Worm (Caenorhabditis elegans): ENCODE measurements around the gene F21D9.3.
"Not testable (repeated sequence)": the region's sequence is repeated elsewhere in the genome, so short reads cannot be mapped to it uniquely, and the experiment has no call there.

The F21D9.3 gene

ce11 chrV:19285921-19286320 is 28.4 kb upstream of the F21D9.3 start:
- TF ChIP-seq mdl-1 (tag; optimal IDR thresholded peaks at IDR 0.05): no peak

DNA sequence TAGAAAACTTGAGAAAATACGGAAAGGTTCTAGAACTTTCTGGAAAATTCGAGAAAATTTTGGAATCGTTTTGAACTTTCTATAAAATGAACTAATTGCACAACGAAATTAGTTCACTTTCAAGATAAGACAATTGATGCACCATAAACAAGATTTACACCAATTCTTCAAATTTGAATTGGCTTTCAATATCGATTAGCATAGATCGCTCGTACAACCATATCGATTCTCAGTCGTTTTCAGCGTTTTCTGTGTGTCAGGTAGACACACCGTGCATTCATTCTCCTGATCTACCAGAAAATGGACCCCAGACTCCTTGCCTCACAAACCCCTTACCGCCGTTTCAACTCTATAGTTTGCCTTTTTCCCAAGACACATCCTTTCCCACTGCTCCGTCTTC is 24.8 kb upstream of the F21D9.3 start, which contains the start of gene fbxb-117:
Gene fbxb-117, plus strand, starts transcription at position 301 of the 400 bp plus-strand sequence.
- no peak for TF ChIP-seq nhr-12 (tag; optimal IDR thresholded peaks at IDR 0.05)
- TF ChIP-seq lin-13 (GFP tag; optimal IDR thresholded peaks at IDR 0.05): no peak
- no peak for TF ChIP-seq mdl-1 (tag; optimal IDR thresholded peaks at IDR 0.05)
- no peak for TF ChIP-seq F13H6.1 (tag; optimal IDR thresholded peaks at IDR 0.05)
- no peak for TF ChIP-seq nhr-21 (tag; optimal IDR thresholded peaks at IDR 0.05)
- TF ChIP-seq ztf-4 (tag; optimal IDR thresholded peaks at IDR 0.05): no peak
- TF ChIP-seq nhr-77 (tag; optimal IDR thresholded peaks at IDR 0.05): no peak
- no peak for TF ChIP-seq elt-3 (tag; optimal IDR thresholded peaks at IDR 0.05)
- no peak for TF ChIP-seq lsy-2 (tag; optimal IDR thresholded peaks at IDR 0.05)
- TF ChIP-seq unc-55 (GFP tag; optimal IDR thresholded peaks at IDR 0.05): no peak
- no peak for TF ChIP-seq ztf-11 (tag; optimal IDR thresholded peaks at IDR 0.05)

- TF ChIP-seq ceh-16 (tag; optimal IDR thresholded peaks at IDR 0.05): no peak
- TF ChIP-seq unc-62 (GFP tag; optimal IDR thresholded peaks at IDR 0.05): no peak
- TF ChIP-seq zag-1 (tag; optimal IDR thresholded peaks at IDR 0.05): no peak
- no peak for TF ChIP-seq elt-3 (tag; optimal IDR thresholded peaks at IDR 0.05)
- TF ChIP-seq R02D3.7 (tag; optimal IDR thresholded peaks at IDR 0.05): no peak
- no peak for TF ChIP-seq alr-1 (tag; optimal IDR thresholded peaks at IDR 0.05)
Observed at ce11 chrV:19279888-19280287, 22.3 kb upstream of the F21D9.3 start, which contains the start of gene F21D9.8. Gene F21D9.8, minus strand, starts transcription at chrV:19279988.

DNA sequence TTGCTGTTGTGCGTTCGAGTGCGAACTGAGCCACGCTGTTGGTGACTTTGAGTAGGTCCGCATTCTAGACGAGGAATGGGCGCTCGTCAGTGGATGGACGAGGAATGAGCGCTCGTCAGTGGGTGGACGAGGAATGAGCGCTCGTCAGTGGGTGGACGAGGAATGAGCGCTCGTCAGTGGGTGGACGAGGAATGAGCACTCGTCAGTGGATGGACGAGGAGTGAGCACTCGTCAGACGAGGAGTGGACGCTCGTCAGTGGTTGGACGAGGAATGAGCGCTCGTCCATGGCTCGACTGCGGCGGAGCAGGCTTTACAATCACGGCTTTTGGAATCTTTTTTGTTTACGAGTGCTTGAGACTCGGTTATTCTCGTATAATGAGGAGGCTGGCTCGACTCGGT is 20.9 kb upstream of the F21D9.3 start:
- TF ChIP-seq mdl-1 (tag; optimal IDR thresholded peaks at IDR 0.05) (no peak), ztf-1 (GFP tag; conservative IDR thresholded peaks at IDR 0.05) (no peak)

DNA sequence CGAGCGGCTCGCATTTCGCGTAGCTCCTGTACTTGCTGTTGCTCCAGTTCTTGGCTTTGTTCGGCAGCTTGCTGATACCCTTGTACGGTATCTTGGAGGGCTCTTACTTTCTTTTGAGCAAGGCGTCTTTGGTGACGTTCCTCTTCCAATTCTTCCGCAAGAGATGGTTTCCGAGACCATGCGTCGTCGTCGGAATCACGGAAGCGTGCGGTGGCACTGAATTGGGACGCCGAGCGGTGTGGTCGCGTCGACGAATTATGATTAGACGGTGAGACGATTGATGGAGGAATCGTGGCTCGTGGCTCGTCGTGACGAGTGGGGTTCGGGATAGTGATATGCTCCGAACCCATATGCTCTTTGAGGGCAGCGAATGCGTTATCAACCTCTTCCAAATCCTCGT is 18.8 kb upstream of the F21D9.3 start:
- TF ChIP-seq gmeb-1 (tag; optimal IDR thresholded peaks at IDR 0.05) (no peak), egl-27 (tag; optimal IDR thresholded peaks at IDR 0.05) (no peak), mab-5 (tag; optimal IDR thresholded peaks at IDR 0.05) (no peak), crh-2 (tag; optimal IDR thresholded peaks at IDR 0.05) (no peak), zag-1 (tag; optimal IDR thresholded peaks at IDR 0.05) (no peak), unc-62 (GFP tag; optimal IDR thresholded peaks at IDR 0.05) (no peak)

ce11 chrV:19264148-19264547 is 6.6 kb upstream of the F21D9.3 start, which contains the start of gene F21D9.1:
Gene F21D9.1, plus strand, starts transcription at chrV:19264448.
- TF ChIP-seq ztf-11 (tag; optimal IDR thresholded peaks at IDR 0.05); blmp-1 (tag; optimal IDR thresholded peaks at IDR 0.05; ENCODE audit: insufficient read depth); nhr-10 (tag; optimal IDR thresholded peaks at IDR 0.05): not testable (repeated sequence)

ce11 chrV:19262349-19262748 is 4.8 kb upstream of the F21D9.3 start, which contains the start of gene F21D9.2:
Gene F21D9.2, minus strand, starts transcription at chrV:19262449.
- TF ChIP-seq nhr-21 (tag; optimal IDR thresholded peaks at IDR 0.05): no peak
- TF ChIP-seq ztf-1 (GFP tag; conservative IDR thresholded peaks at IDR 0.05): no peak
- no peak for TF ChIP-seq sma-3 (GFP tag; optimal IDR thresholded peaks at IDR 0.05)
- no peak for TF ChIP-seq ama-1 (optimal IDR thresholded peaks at IDR 0.05)
- TF ChIP-seq lin-11 (tag; optimal IDR thresholded peaks at IDR 0.05): no peak
- no peak for TF ChIP-seq fos-1 (tag; optimal IDR thresholded peaks at IDR 0.05)
- no peak for TF ChIP-seq lin-13 (GFP tag; optimal IDR thresholded peaks at IDR 0.05)
- no peak for TF ChIP-seq dmd-4 (tag; optimal IDR thresholded peaks at IDR 0.05)
- TF ChIP-seq nhr-237 (tag; optimal IDR thresholded peaks at IDR 0.05): no peak
- TF ChIP-seq gmeb-1 (tag; optimal IDR thresholded peaks at IDR 0.05): no peak

DNA sequence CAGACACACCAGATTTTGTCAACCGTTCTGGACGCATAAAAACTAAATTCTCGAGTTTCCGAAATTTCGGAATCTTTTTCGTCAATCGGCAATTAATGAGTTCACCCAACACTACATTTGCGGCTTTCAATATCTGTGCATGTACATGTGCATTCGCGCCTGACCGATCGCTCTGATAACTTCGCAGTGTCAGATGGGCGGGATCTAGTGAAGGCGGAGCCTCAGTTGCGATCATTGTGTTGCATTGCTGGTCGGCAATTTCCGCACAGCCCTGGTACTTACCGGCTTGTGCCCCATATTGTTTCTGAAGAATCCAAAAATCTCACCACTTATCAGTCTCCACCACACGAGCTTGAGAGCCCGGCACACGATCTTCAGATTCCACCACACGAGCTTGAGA is 3.1 kb upstream of the F21D9.3 start:
- TF ChIP-seq mdl-1 (tag; optimal IDR thresholded peaks at IDR 0.05) (no peak), mab-5 (tag; optimal IDR thresholded peaks at IDR 0.05) (no peak), nhr-129 (tag; optimal IDR thresholded peaks at IDR 0.05) (no peak), unc-62 (GFP tag; optimal IDR thresholded peaks at IDR 0.05) (no peak), zag-1 (tag; optimal IDR thresholded peaks at IDR 0.05) (no peak), fos-1 (tag; optimal IDR thresholded peaks at IDR 0.05) (no peak), ama-1 (optimal IDR thresholded peaks at IDR 0.05) (no peak), R02D3.7 (tag; optimal IDR thresholded peaks at IDR 0.05) (no peak), snpc-4 (tag; optimal IDR thresholded peaks at IDR 0.05) (no peak), ztf-1 (GFP tag; conservative IDR thresholded peaks at IDR 0.05) (no peak), nhr-12 (tag; optimal IDR thresholded peaks at IDR 0.05) (no peak), mbf-1 (tag; optimal IDR thresholded peaks at IDR 0.05) (no peak), ceh-16 (tag; optimal IDR thresholded peaks at IDR 0.05) (no peak), nhr-11 (tag; optimal IDR thresholded peaks at IDR 0.05) (no peak), sma-3 (GFP tag; optimal IDR thresholded peaks at IDR 0.05) (no peak), nhr-10 (tag; optimal IDR thresholded peaks at IDR 0.05) (no peak), ZK546.5 (tag; optimal IDR thresholded peaks at IDR 0.05) (no peak), skn-1 (tag; optimal IDR thresholded peaks at IDR 0.05) (no peak), ceh-82 (tag; optimal IDR thresholded peaks at IDR 0.05) (no peak)
